Worm (Caenorhabditis elegans) whole organism, L4/young adult: ENCODE measurements around the gene Y54G2A.18.

Experiments
- W03F9.2 ChIP-seq: fragments of 150-350 bp; optimal IDR thresholded peaks from 2 replicates; lab custom pipeline; 2014; ENCODE audit warnings: missing biosample characterization, missing genetic modification characterization
- dao-5 ChIP-seq: sonication (generic microtip); optimal IDR thresholded peaks from 2 replicates; lab custom pipeline; 2016; ENCODE audit warnings: missing genotype, missing genetic modification characterization, moderate library complexity, missing compliant biosample characterization
- him-1 ChIP-seq: sonication (generic microtip); optimal IDR thresholded peaks from 2 replicates; lab custom pipeline; 2016; ENCODE audit warnings: missing genotype, missing genetic modification reagents, missing genetic modification characterization, missing compliant biosample characterization

DNA sequence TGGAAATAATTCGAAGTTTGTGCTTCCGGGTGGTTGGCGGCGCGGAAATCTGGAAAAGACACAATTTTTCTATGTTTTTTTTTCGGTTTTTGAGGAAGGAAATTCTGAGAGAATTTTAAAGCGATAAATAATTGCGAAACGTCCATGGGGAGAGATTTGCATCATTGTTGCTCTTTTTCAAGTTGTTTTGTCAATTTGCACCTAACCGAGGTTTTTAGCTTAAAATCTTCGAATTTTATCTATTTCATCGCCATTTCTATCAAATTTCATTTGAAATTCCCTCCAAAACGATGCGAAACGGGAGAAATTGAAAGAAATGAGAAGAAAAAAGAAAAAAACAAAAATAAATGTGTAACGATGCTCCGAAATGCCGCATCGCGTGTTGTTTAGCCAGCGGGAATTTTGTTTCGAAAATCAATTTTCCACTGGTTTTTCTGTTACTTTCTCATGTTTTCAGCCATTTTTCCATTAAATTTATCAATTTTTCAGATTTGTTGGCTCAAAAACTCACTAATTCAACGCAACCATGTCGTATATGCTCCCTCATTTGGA lies 1.8 kb downstream of the Y54G2A.18 start, which contains the start of the genes nprt-1 and dib-1:
- TF ChIP-seq dao-5 (tag; lab: Kevin White, UChicago), result no peak
- no peak for TF ChIP-seq W03F9.2 (tag; lab: Kevin White, UChicago)
- no peak for TF ChIP-seq him-1 (tag; lab: Kevin White, UChicago)
